Worm (Caenorhabditis elegans): ENCODE data around the gene ccpp-6.

DNA sequence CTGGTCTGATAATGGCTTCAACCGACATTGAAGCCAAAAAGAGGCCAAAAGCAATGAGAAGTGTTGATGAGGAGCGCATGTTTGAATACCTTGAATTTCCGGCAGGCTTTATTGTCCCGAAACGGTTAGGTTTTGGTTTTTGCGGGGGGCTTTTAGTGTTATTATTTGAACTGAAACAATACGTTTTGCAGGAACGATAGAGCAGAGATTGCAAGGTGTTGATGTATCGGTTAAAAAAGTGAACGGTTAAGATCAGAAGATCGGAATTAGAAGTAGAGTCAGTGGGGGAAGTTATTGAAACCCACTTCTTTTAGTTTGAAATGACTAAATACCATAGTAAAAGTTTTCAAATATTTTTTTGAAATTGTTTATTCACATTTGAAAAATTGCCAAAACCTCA, 20.4 kb upstream of the ccpp-6 start, which contains the start of gene clec-141:
- TF ChIP-seq dve-1 (tag; optimal IDR thresholded peaks at IDR 0.05): no peak
- TF ChIP-seq hlh-15 (tag; optimal IDR thresholded peaks at IDR 0.05): no peak
- no peak for TF ChIP-seq fkh-10 (GFP tag; optimal IDR thresholded peaks at IDR 0.05)
- TF ChIP-seq fax-1 (tag; optimal IDR thresholded peaks at IDR 0.05): no peak
- TF ChIP-seq madf-2 (tag; optimal IDR thresholded peaks at IDR 0.05): no peak
- no peak for TF ChIP-seq ama-1 (optimal IDR thresholded peaks at IDR 0.05)
- TF ChIP-seq pag-3 (tag; optimal IDR thresholded peaks at IDR 0.05; ENCODE audit: borderline replicate concordance): no peak
- no peak for TF ChIP-seq ceh-18 (tag; optimal IDR thresholded peaks at IDR 0.05)
- no peak for TF ChIP-seq dmd-4 (tag; optimal IDR thresholded peaks at IDR 0.05; ENCODE audit: borderline replicate concordance)
- no peak for TF ChIP-seq unc-3 (GFP tag; conservative IDR thresholded peaks at IDR 0.05)
- no peak for TF ChIP-seq unc-3 (tag; optimal IDR thresholded peaks at IDR 0.05)
- no peak for TF ChIP-seq pha-4 (tag; optimal IDR thresholded peaks at IDR 0.05)
- no peak for TF ChIP-seq syd-9 (tag; optimal IDR thresholded peaks at IDR 0.05)
- no peak for TF ChIP-seq K02D7.2 (tag; optimal IDR thresholded peaks at IDR 0.05)
- TF ChIP-seq nhr-11 (tag; optimal IDR thresholded peaks at IDR 0.05): no peak

All from whole organism, late embryonic.